Worm (Caenorhabditis elegans) whole organism, midembryonic: ENCODE measurements around the gene hpo-7.

Experiments used
- T22C8.4 ChIP-seq: fragments of 200-800 bp; sonication (Bioruptor generic); IDR thresholded peaks from 2 replicates; pipeline ENCODE4 v1.3.6; 2022; ENCODE audit warnings: missing genetic modification characterization, missing compliant biosample characterization
- ref-1 ChIP-seq: fragments of 200-800 bp; sonication (Bioruptor generic); conservative IDR thresholded peaks from 2 replicates; pipeline ENCODE4 v1.3.6; 2022; ENCODE audit warnings: missing genetic modification reagents, missing genetic modification characterization, missing compliant biosample characterization
- tab-1 ChIP-seq: fragments of 200-800 bp; sonication (Bioruptor generic); IDR thresholded peaks from 2 replicates; pipeline ENCODE4 v1.3.6; 2022; ENCODE audit warnings: missing genetic modification characterization, missing compliant biosample characterization
- ztf-23 ChIP-seq: fragments of 200-800 bp; sonication (Bioruptor generic); IDR thresholded peaks from 2 replicates; pipeline ENCODE4 v1.3.6; 2022; ENCODE audit warnings: missing genetic modification reagents, missing genetic modification characterization, missing compliant biosample characterization
- ztf-29 ChIP-seq: fragments of 200-800 bp; sonication (Bioruptor generic); IDR thresholded peaks from 2 replicates; pipeline ENCODE4 v1.3.6; 2022; ENCODE audit warnings: missing genetic modification reagents, missing genetic modification characterization, missing compliant biosample characterization

- TF ChIP-seq tab-1 (no peak), T22C8.4 (GFP tag; lab: Robert Waterston, UW) (no peak), ztf-29 (GFP tag; lab: Robert Waterston, UW) (no peak), ref-1 (GFP tag; lab: Robert Waterston, UW) (no peak), ztf-23 (GFP tag; lab: Robert Waterston, UW) (no peak)
Measured at ce11 chrII:2175367-2175766, 39.9 kb upstream of the hpo-7 start, which contains the start of gene C33C12.7.
